Fruit fly (Drosophila melanogaster) whole organism, embryonic: ENCODE results near the gene Ostgamma.

Experiments
- Ada2b ChIP-seq: fragments of 200-800 bp; sonication (Bioruptor generic); IDR thresholded peaks from 2 replicates; pipeline ENCODE4 v1.3.6; 2022; ENCODE audit warnings: missing biosample characterization, missing genetic modification characterization
- CG1024 ChIP-seq: fragments of 200-800 bp; sonication (Bioruptor generic); IDR thresholded peaks from 2 replicates; pipeline ENCODE4 v1.3.6; 2022; ENCODE audit warnings: missing biosample characterization, missing genetic modification characterization
- CG13287 ChIP-seq: fragments of 200-800 bp; sonication (Bioruptor generic); IDR thresholded peaks from 2 replicates; pipeline ENCODE4 v1.3.6; 2022; ENCODE audit warnings: missing biosample characterization, missing genetic modification characterization; ENCODE audit not compliant: partially characterized antibody
- CG14014 ChIP-seq: fragments of 200-800 bp; sonication (Bioruptor generic); IDR thresholded peaks from 2 replicates; pipeline ENCODE4 v1.3.6; 2022; ENCODE audit warnings: missing biosample characterization, missing genetic modification characterization
- CG15601 ChIP-seq: fragments of 200-800 bp; sonication (Bioruptor generic); optimal IDR thresholded peaks from 3 replicates; lab custom pipeline; 2019; ENCODE audit warnings: missing biosample characterization, mild to moderate bottlenecking, missing genetic modification characterization, moderate library complexity
- CG17568 ChIP-seq: fragments of 200-800 bp; sonication (Bioruptor generic); optimal IDR thresholded peaks from 2 replicates; lab custom pipeline; 2018; ENCODE audit warnings: missing biosample characterization, mild to moderate bottlenecking, missing genetic modification characterization, moderate library complexity
- CG17829 ChIP-seq: fragments of 200-800 bp; optimal IDR thresholded peaks from 2 replicates; lab custom pipeline; 2019; ENCODE audit warnings: missing biosample characterization, mild to moderate bottlenecking, missing genetic modification characterization, moderate library complexity
- CG17912 ChIP-seq: fragments of 200-800 bp; sonication (Bioruptor generic); optimal IDR thresholded peaks from 2 replicates; lab custom pipeline; 2018; ENCODE audit warnings: missing biosample characterization, mild to moderate bottlenecking, missing genetic modification characterization
- CG2202 ChIP-seq: fragments of 200-800 bp; sonication (Bioruptor generic); optimal IDR thresholded peaks from 2 replicates; lab custom pipeline; 2018; ENCODE audit warnings: missing biosample characterization, mild to moderate bottlenecking, missing genetic modification characterization
- CG2712 ChIP-seq: fragments of 200-800 bp; optimal IDR thresholded peaks from 3 replicates; lab custom pipeline; 2019; ENCODE audit warnings: missing biosample characterization, mild to moderate bottlenecking, missing genetic modification characterization, moderate library complexity
- CG31365 ChIP-seq: fragments of 200-800 bp; sonication (Bioruptor generic); optimal IDR thresholded peaks from 2 replicates; lab custom pipeline; 2018; ENCODE audit warnings: missing biosample characterization, mild to moderate bottlenecking, missing genetic modification characterization
- CG32532 ChIP-seq: fragments of 200-800 bp; sonication (Bioruptor generic); IDR thresholded peaks from 2 replicates; pipeline ENCODE4 v1.3.6; 2022; ENCODE audit warnings: missing biosample characterization, missing genetic modification characterization
- CG32767 ChIP-seq: fragments of 200-800 bp; sonication (Bioruptor generic); IDR thresholded peaks from 2 replicates; pipeline ENCODE4 v1.3.6; 2022; ENCODE audit warnings: missing biosample characterization, missing genetic modification characterization
- CG4360 ChIP-seq: fragments of 200-800 bp; sonication (Bioruptor generic); IDR thresholded peaks from 2 replicates; pipeline ENCODE4 v1.3.6; 2022; ENCODE audit warnings: missing biosample characterization, missing genetic modification characterization
- CG4424 ChIP-seq: fragments of 200-800 bp; sonication (Bioruptor generic); optimal IDR thresholded peaks from 3 replicates; lab custom pipeline; 2016; ENCODE audit warnings: missing biosample characterization, missing genetic modification characterization
- CG5953 ChIP-seq: fragments of 200-800 bp; sonication (Bioruptor generic); IDR thresholded peaks from 2 replicates; pipeline ENCODE4 v1.3.6; 2022; ENCODE audit warnings: missing biosample characterization, missing genetic modification characterization
- CG7745 ChIP-seq: fragments of 200-800 bp; sonication (Bioruptor generic); optimal IDR thresholded peaks from 2 replicates; lab custom pipeline; 2018; ENCODE audit warnings: missing biosample characterization, mild to moderate bottlenecking, missing genetic modification characterization, moderate library complexity
- Dip3 ChIP-seq: fragments of 200-800 bp; sonication (Bioruptor generic); optimal IDR thresholded peaks from 3 replicates; lab custom pipeline; 2016; ENCODE audit warnings: missing biosample characterization, missing genetic modification characterization
- HLH54F ChIP-seq: fragments of 200-800 bp; sonication (Bioruptor generic); optimal IDR thresholded peaks from 3 replicates; lab custom pipeline; 2016; ENCODE audit warnings: missing biosample characterization, missing genetic modification characterization
- HLHmδ ChIP-seq: fragments of 200-800 bp; sonication (Bioruptor generic); optimal IDR thresholded peaks from 2 replicates; lab custom pipeline; 2018; ENCODE audit warnings: missing biosample characterization, mild to moderate bottlenecking, missing genetic modification characterization, moderate library complexity
- Hr39 ChIP-seq: fragments of >200 bp; optimal IDR thresholded peaks from 2 replicates; lab custom pipeline; 2017
- MBD-R2 ChIP-seq: fragments of 200-800 bp; sonication (Bioruptor generic); IDR thresholded peaks from 2 replicates; pipeline ENCODE4 v1.3.6; 2022; ENCODE audit warnings: missing biosample characterization, missing genetic modification characterization
- Med ChIP-seq: fragments of 200-800 bp; sonication (Bioruptor generic); peaks from one replicate; lab custom pipeline; 2016; ENCODE audit warnings: missing biosample characterization, missing genetic modification characterization, mild to moderate bottlenecking, inconsistent platforms, moderate library complexity
- Myb ChIP-seq: fragments of 200-800 bp; sonication (Bioruptor generic); optimal IDR thresholded peaks from 2 replicates; lab custom pipeline; 2016; ENCODE audit warnings: missing biosample characterization, missing genetic modification characterization
- Ssrp ChIP-seq: fragments of 200-800 bp; sonication (Bioruptor generic); optimal IDR thresholded peaks from 2 replicates; lab custom pipeline; 2018; ENCODE audit warnings: missing biosample characterization, mild to moderate bottlenecking, missing genetic modification characterization, moderate library complexity
- Xbp1 ChIP-seq: fragments of 200-800 bp; sonication (Bioruptor generic); optimal IDR thresholded peaks from 3 replicates; lab custom pipeline; 2016; ENCODE audit warnings: missing biosample characterization, mild to moderate bottlenecking, missing genetic modification characterization
- ara ChIP-seq: fragments of 200-800 bp; sonication (Bioruptor generic); IDR thresholded peaks from 2 replicates; pipeline ENCODE4 v1.3.6; 2022; ENCODE audit warnings: missing biosample characterization, missing genetic modification characterization
- az2 ChIP-seq: fragments of 200-800 bp; sonication (Bioruptor generic); optimal IDR thresholded peaks from 3 replicates; lab custom pipeline; 2016; ENCODE audit warnings: missing biosample characterization, missing genetic modification characterization
- btn ChIP-seq: fragments of 200-800 bp; sonication (Bioruptor generic); optimal IDR thresholded peaks from 2 replicates; lab custom pipeline; 2016; ENCODE audit warnings: missing biosample characterization, missing genetic modification characterization
- caup ChIP-seq: fragments of 200-800 bp; sonication (Bioruptor generic); optimal IDR thresholded peaks from 3 replicates; lab custom pipeline; 2017; ENCODE audit warnings: missing biosample characterization, mild to moderate bottlenecking, missing genetic modification characterization, moderate library complexity; ENCODE audit not compliant: severe bottlenecking
- crc ChIP-seq: fragments of 200-800 bp; sonication (Bioruptor generic); optimal IDR thresholded peaks from 2 replicates; lab custom pipeline; 2016; ENCODE audit warnings: missing biosample characterization, missing genetic modification characterization
- disco-r ChIP-seq: fragments of 200-800 bp; sonication (Bioruptor generic); optimal IDR thresholded peaks from 2 replicates; lab custom pipeline; 2016; ENCODE audit warnings: missing biosample characterization, missing genetic modification characterization
- fd96Cb ChIP-seq: fragments of 200-800 bp; sonication (Bioruptor generic); optimal IDR thresholded peaks from 2 replicates; lab custom pipeline; 2018; ENCODE audit warnings: missing biosample characterization, mild to moderate bottlenecking, missing genetic modification characterization, moderate library complexity
- gfzf ChIP-seq: fragments of 200-800 bp; sonication (Bioruptor generic); optimal IDR thresholded peaks from 2 replicates; lab custom pipeline; 2016; ENCODE audit warnings: missing biosample characterization, mild to moderate bottlenecking, missing genetic modification characterization, moderate library complexity
- gsb-n ChIP-seq: fragments of 200-800 bp; sonication (Bioruptor generic); optimal IDR thresholded peaks from 3 replicates; lab custom pipeline; 2018; ENCODE audit warnings: missing biosample characterization, mild to moderate bottlenecking, missing genetic modification characterization
- kni ChIP-seq: fragments of 200-800 bp; sonication (Bioruptor generic); optimal IDR thresholded peaks from 3 replicates; lab custom pipeline; 2017; ENCODE audit warnings: mild to moderate bottlenecking, missing biosample characterization, missing genetic modification reagents, missing genetic modification characterization
- lab ChIP-seq: fragments of 200-800 bp; sonication (Bioruptor generic); optimal IDR thresholded peaks from 3 replicates; lab custom pipeline; 2017; ENCODE audit warnings: missing biosample characterization, missing genetic modification characterization, mild to moderate bottlenecking, moderate library complexity, missing genetic modification reagents
- phol ChIP-seq: fragments of 200-800 bp; sonication (Bioruptor generic); optimal IDR thresholded peaks from 3 replicates; lab custom pipeline; 2018; ENCODE audit warnings: missing biosample characterization, mild to moderate bottlenecking, missing genetic modification characterization, moderate library complexity
- pros ChIP-seq: fragments of 200-800 bp; sonication (Bioruptor generic); optimal IDR thresholded peaks from 3 replicates; lab custom pipeline; 2019; ENCODE audit warnings: missing biosample characterization, mild to moderate bottlenecking, missing genetic modification characterization, moderate library complexity
- sob ChIP-seq: fragments of 200-800 bp; sonication (Bioruptor generic); IDR thresholded peaks from 2 replicates; pipeline ENCODE4 v1.3.6; 2022; ENCODE audit warnings: missing biosample characterization, missing genetic modification characterization
- tin ChIP-seq: fragments of 200-800 bp; sonication (Bioruptor generic); optimal IDR thresholded peaks from 3 replicates; lab custom pipeline; 2016; ENCODE audit warnings: missing biosample characterization, missing genetic modification characterization
- trem ChIP-seq: fragments of 200-800 bp; optimal IDR thresholded peaks from 3 replicates; lab custom pipeline; 2019; ENCODE audit warnings: missing biosample characterization, mild to moderate bottlenecking, missing genetic modification characterization, moderate library complexity
- twi ChIP-seq: fragments of 200-800 bp; optimal IDR thresholded peaks from 2 replicates; lab custom pipeline; 2019; ENCODE audit warnings: missing biosample characterization, mild to moderate bottlenecking, missing genetic modification characterization, moderate library complexity
- tx ChIP-seq: fragments of 200-800 bp; sonication (Bioruptor generic); optimal IDR thresholded peaks from 2 replicates; lab custom pipeline; 2016; ENCODE audit warnings: missing biosample characterization, missing genetic modification characterization
- unpg ChIP-seq: fragments of 200-800 bp; sonication (Bioruptor generic); optimal IDR thresholded peaks from 3 replicates; lab custom pipeline; 2018; ENCODE audit warnings: missing biosample characterization, mild to moderate bottlenecking, missing genetic modification characterization, moderate library complexity

Ostgamma gene

DNA sequence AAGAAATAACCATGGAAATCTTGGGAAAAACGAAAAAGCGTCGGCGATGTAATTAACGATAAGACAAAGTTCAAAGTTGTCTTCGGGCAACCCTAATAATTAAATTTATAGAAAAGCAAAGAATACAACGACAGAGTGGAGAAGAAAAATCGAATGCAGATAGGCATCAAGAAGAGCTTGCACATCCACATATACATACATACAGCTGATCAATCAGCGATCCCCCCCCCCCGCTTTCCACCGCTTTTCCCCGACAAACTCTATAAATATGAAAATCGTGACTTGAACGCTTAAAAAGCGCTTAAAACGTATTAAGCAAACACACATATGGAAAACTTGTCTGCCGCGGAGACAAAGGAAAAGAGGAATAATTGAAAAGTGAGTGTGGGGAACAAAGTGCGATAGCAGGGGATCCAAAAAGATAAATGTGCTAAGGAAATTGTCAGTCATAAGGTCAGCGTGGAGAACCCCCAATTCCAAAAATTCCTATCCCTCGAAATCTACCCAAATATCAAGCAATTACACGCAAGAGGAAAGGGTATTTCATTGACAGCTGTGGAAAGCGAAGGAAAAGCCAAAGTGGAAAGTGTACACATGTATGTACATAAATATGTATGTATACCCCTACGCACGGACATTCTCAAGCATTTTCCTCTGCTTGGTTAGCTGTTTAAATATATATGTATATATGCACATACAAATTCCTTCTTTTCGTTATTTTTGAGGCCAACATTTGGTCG is 18.5 kb downstream of the Ostgamma start (continued):
- TF ChIP-seq CG17912 (GFP tag; lab: Kevin White, UChicago), result no peak
- no peak for TF ChIP-seq CG13287 (GFP tag; lab: Robert Waterston, UW)

DNA sequence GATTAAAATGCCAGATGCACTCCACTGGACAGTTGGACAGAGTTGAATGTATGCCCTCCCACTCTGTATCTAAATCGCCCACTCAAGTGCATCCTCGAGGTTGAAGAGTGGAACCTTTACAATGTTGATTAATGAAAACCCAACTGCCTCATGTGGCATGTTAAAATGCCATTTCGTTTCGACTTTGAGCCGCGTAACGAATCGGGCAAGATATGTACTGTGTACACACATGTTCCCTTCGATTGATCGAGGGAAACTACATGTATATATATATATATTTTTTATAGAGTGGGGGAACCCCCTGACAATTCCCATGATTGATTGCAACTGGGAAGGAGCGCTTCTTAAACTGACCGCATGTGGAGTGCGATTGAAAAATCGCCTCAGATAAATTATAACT is 19.9 kb downstream of the Ostgamma start:
- TF ChIP-seq disco-r (GFP tag; lab: Kevin White, UChicago) (no peak), Ssrp (tag; lab: Kevin White, UChicago) (no peak), ara (GFP tag; lab: Robert Waterston, UW) (no peak), gsb-n (tag; lab: Kevin White, UChicago) (peak; percentile 53), Ada2b (GFP tag; lab: Robert Waterston, UW) (no peak), CG1024 (GFP tag; lab: Robert Waterston, UW) (no peak), MBD-R2 (GFP tag; lab: Robert Waterston, UW) (no peak), CG32767 (GFP tag; lab: Robert Waterston, UW) (no peak), CG32532 (GFP tag; lab: Robert Waterston, UW) (no peak), lab (GFP tag; lab: Kevin White, UChicago) (peak; percentile 13), caup (GFP tag; lab: Kevin White, UChicago) (no peak), CG5953 (GFP tag; lab: Robert Waterston, UW) (no peak), fd96Cb (tag; lab: Kevin White, UChicago) (no peak), sob (no peak), Med (GFP tag; lab: Kevin White, UChicago) (peak; percentile 42), CG7745 (tag; lab: Kevin White, UChicago) (no peak), CG31365 (no peak), Xbp1 (GFP tag; lab: Kevin White, UChicago) (no peak), unpg (GFP tag; lab: Kevin White, UChicago) (no peak), pros (GFP tag; lab: Kevin White, UChicago) (peak; percentile 15), crc (GFP tag; lab: Kevin White, UChicago) (no peak), phol (tag; lab: Kevin White, UChicago) (no peak), HLH54F (GFP tag; lab: Kevin White, UChicago) (no peak), twi (peak; percentile 71), Dip3 (GFP tag; lab: Kevin White, UChicago) (no peak), CG2712 (tag; lab: Kevin White, UChicago) (no peak)

DNA sequence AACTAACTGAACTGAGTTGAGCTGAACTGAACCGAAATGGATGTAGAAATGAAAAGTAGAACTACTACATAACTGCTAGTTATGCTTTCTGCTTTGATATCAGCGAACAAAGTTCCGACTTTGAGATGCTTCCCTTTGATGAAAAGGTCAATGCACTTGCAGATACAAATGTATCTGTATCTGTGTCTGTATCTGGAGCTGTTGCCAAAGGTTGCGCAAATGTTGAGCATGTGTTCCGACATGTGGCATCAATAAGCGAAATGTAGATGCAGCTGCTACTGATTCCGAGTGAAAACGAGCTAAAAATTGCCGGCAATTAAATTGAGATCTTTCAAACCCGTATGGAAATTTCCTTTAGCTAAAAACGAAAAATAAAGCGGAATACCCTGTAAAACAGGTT is 21.4 kb downstream of the Ostgamma start:
- peak; percentile 94 for TF ChIP-seq twi
- TF ChIP-seq tx (GFP tag; lab: Kevin White, UChicago), result no peak
- no peak for TF ChIP-seq Myb (GFP tag; lab: Kevin White, UChicago)
- no peak for TF ChIP-seq btn (GFP tag; lab: Kevin White, UChicago)
- TF ChIP-seq az2 (GFP tag; lab: Kevin White, UChicago), result no peak

DNA sequence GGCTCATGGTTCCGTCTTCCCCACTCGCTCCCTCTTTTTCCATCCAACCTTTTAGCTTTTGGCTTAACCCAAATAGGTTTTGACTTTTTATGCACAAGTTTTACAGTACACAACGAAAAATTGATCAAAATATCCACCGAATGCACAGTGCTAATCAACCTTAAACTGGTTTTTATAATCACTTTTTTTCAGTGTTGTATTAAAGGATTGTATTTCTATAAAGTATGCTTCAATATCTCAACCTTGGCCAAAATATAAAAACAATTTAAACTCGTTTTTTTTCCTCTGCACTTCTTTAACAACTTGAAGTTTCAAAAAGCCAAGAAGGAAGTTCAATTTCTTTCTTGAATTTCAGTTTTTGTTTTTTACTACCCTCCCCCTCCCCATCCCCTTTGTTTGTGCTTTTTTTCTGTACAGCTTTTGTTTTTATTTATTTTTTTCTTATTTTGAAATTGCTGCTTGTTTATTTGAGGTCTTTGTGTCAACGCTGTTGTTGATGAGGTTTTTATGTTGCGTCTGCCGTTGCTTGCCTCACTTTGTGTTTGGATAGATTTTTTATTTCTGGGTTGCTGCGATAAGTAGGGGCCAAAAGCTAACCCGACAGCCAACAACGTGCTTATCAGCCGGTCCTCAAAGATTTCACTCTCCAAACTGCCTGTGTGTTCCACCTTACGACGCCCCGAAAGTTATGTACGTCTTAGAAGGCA is 22.9 kb downstream of the Ostgamma start:
- peak; percentile 15 for TF ChIP-seq CG17568
- peak; percentile 10 for TF ChIP-seq CG15601 (tag; lab: Kevin White, UChicago)
- no peak for TF ChIP-seq CG2202
- peak; percentile 40 for TF ChIP-seq kni (GFP tag; lab: Kevin White, UChicago)
- no peak; the same call in 1 of the 2 replicates for TF ChIP-seq CG14014 (GFP tag; lab: Robert Waterston, UW)
- TF ChIP-seq tin (GFP tag; lab: Kevin White, UChicago), result no peak
- peak; percentile 5 for TF ChIP-seq CG17829 (tag; lab: Kevin White, UChicago)
- no peak for TF ChIP-seq trem (tag; lab: Kevin White, UChicago)
- no peak for TF ChIP-seq CG4360 (GFP tag; lab: Robert Waterston, UW)
- no peak for TF ChIP-seq Hr39
- TF ChIP-seq CG4424 (GFP tag; lab: Kevin White, UChicago), result peak; percentile 21
- TF ChIP-seq HLHmδ (GFP tag; lab: Kevin White, UChicago), result no peak
- no peak for TF ChIP-seq gfzf (GFP tag; lab: Kevin White, UChicago)
